Fruit fly (Drosophila melanogaster) whole organism: ENCODE results near the gene SWIP.

Source experiments
- Dll ChIP-seq: fragments of >200 bp; optimal IDR thresholded peaks from 2 replicates; lab custom pipeline; 2017
- EcR ChIP-seq, 2 experiments: fragments of >200 bp; optimal IDR thresholded peaks; 2 replicates each; lab custom pipeline; 2017; ENCODE audit warnings: missing biosample characterization in 2 of 2, missing genetic modification characterization in 2 of 2, missing genetic modification reagents in 2 of 2
- psq ChIP-seq: fragments of >200 bp; optimal IDR thresholded peaks from 2 replicates; lab custom pipeline; 2017
- usp ChIP-seq: fragments of >200 bp; optimal IDR thresholded peaks from 2 replicates; lab custom pipeline; 2017; ENCODE audit warnings: missing biosample characterization, missing genetic modification characterization, mixed read lengths

- TF ChIP-seq Dll (lab: Kevin White, UChicago), result no peak
- no peak for TF ChIP-seq usp (GFP tag; lab: Kevin White, UChicago)
- TF ChIP-seq psq (lab: Kevin White, UChicago), result no peak
- no peak for TF ChIP-seq EcR (GFP tag; optimal IDR thresholded peaks at IDR 0.05; lab: Kevin White, UChicago)
Measured at dm6 chrX:16277878-16278506, 35.5 kb upstream of the SWIP start, which contains the start of gene eas.
